Worm (Caenorhabditis elegans) whole organism, late embryonic: Measurements from ENCODE around the gene Y27F2A.6.

Experiments
- F13H6.1 ChIP-seq: sonication (generic microtip); optimal IDR thresholded peaks from 2 replicates; lab custom pipeline; 2016; ENCODE audit warnings: missing genetic modification characterization, missing compliant biosample characterization
- K02D7.2 ChIP-seq: sonication (generic microtip); optimal IDR thresholded peaks from 2 replicates; lab custom pipeline; 2017; ENCODE audit warnings: mild to moderate bottlenecking, missing genetic modification characterization, missing compliant biosample characterization
- ama-1 ChIP-seq: fragments of 150-350 bp; optimal IDR thresholded peaks from 2 replicates; lab custom pipeline; 2014
- ceh-18 ChIP-seq: sonication (generic microtip); optimal IDR thresholded peaks from 2 replicates; lab custom pipeline; 2016; ENCODE audit warnings: missing genetic modification characterization, missing compliant biosample characterization
- ceh-2 ChIP-seq: sonication (generic microtip); optimal IDR thresholded peaks from 2 replicates; lab custom pipeline; 2016; ENCODE audit warnings: missing genotype, missing genetic modification characterization, missing compliant biosample characterization
- ceh-31 ChIP-seq: sonication (generic microtip); optimal IDR thresholded peaks from 2 replicates; lab custom pipeline; 2016; ENCODE audit warnings: missing genetic modification characterization, missing compliant biosample characterization
- ceh-34 ChIP-seq: sonication (generic microtip); optimal IDR thresholded peaks from 2 replicates; lab custom pipeline; 2016; ENCODE audit warnings: mild to moderate bottlenecking, missing genetic modification characterization, missing compliant biosample characterization
- che-1 ChIP-seq: sonication (generic microtip); optimal IDR thresholded peaks from 2 replicates; lab custom pipeline; 2016; ENCODE audit warnings: mild to moderate bottlenecking, missing genetic modification characterization, missing compliant biosample characterization
- dmd-4 ChIP-seq: sonication (generic microtip); optimal IDR thresholded peaks from 2 replicates; lab custom pipeline; 2016; ENCODE audit warnings: borderline replicate concordance, missing genetic modification characterization, missing compliant biosample characterization
- elt-2 ChIP-seq: sonication (generic microtip); optimal IDR thresholded peaks from 2 replicates; lab custom pipeline; 2016; ENCODE audit warnings: missing genetic modification reagents, missing genetic modification characterization, missing compliant biosample characterization
- ets-4 ChIP-seq: sonication (generic microtip); optimal IDR thresholded peaks from 2 replicates; lab custom pipeline; 2016; ENCODE audit warnings: missing genetic modification characterization, missing compliant biosample characterization
- eyg-1 ChIP-seq: sonication (generic microtip); optimal IDR thresholded peaks from 2 replicates; lab custom pipeline; 2016; ENCODE audit warnings: missing genotype, missing genetic modification characterization, missing compliant biosample characterization
- fkh-10 ChIP-seq: fragments of 150-350 bp; optimal IDR thresholded peaks from 2 replicates; lab custom pipeline; 2014; ENCODE audit warnings: missing biosample characterization, missing genetic modification reagents, missing genetic modification characterization
- fkh-6 ChIP-seq: sonication (generic microtip); optimal IDR thresholded peaks from 2 replicates; lab custom pipeline; 2016; ENCODE audit warnings: missing genetic modification characterization, missing compliant biosample characterization
- gmeb-2 ChIP-seq: sonication (generic microtip); optimal IDR thresholded peaks from 2 replicates; lab custom pipeline; 2016; ENCODE audit warnings: missing genetic modification characterization, inconsistent platforms, missing compliant biosample characterization
- hlh-13 ChIP-seq: fragments of 200-800 bp; sonication (Bioruptor generic); optimal IDR thresholded peaks from 2 replicates; lab custom pipeline; 2018; ENCODE audit warnings: mild to moderate bottlenecking, missing genetic modification characterization, missing compliant biosample characterization
- hlh-15 ChIP-seq: sonication (generic microtip); optimal IDR thresholded peaks from 2 replicates; lab custom pipeline; 2016; ENCODE audit warnings: missing genetic modification characterization, missing compliant biosample characterization
- hlh-30 ChIP-seq: sonication (generic microtip); optimal IDR thresholded peaks from 2 replicates; lab custom pipeline; 2017; ENCODE audit warnings: antibody characterized with exemption, missing genetic modification characterization, missing compliant biosample characterization; ENCODE audit not compliant: insufficient read depth
- lim-6 ChIP-seq: sonication (generic microtip); optimal IDR thresholded peaks from 2 replicates; lab custom pipeline; 2016; ENCODE audit warnings: missing genetic modification characterization, missing compliant biosample characterization
- nhr-232 ChIP-seq: sonication (generic microtip); optimal IDR thresholded peaks from 2 replicates; lab custom pipeline; 2016; ENCODE audit warnings: missing genetic modification characterization, missing compliant biosample characterization
- pag-3 ChIP-seq: sonication (generic microtip); optimal IDR thresholded peaks from 2 replicates; lab custom pipeline; 2016; ENCODE audit warnings: missing compliant biosample characterization, missing genetic modification characterization, borderline replicate concordance
- pax-1 ChIP-seq: fragments of 150-350 bp; optimal IDR thresholded peaks from 2 replicates; lab custom pipeline; 2014; ENCODE audit warnings: missing biosample characterization, missing genetic modification characterization
- pha-2 ChIP-seq: sonication (generic microtip); optimal IDR thresholded peaks from 2 replicates; lab custom pipeline; 2017; ENCODE audit warnings: mild to moderate bottlenecking, missing genetic modification characterization, missing compliant biosample characterization
- pqm-1 ChIP-seq: sonication (generic microtip); optimal IDR thresholded peaks from 2 replicates; lab custom pipeline; 2016; ENCODE audit warnings: missing genetic modification characterization, missing compliant biosample characterization
- pros-1 ChIP-seq: fragments of 150-350 bp; optimal IDR thresholded peaks from 2 replicates; lab custom pipeline; 2014; ENCODE audit warnings: missing biosample characterization, missing genetic modification reagents, missing genetic modification characterization
- ref-2 ChIP-seq: sonication (generic microtip); optimal IDR thresholded peaks from 2 replicates; lab custom pipeline; 2016; ENCODE audit warnings: missing genetic modification characterization, missing compliant biosample characterization
- sdc-2 ChIP-seq: sonication (generic microtip); optimal IDR thresholded peaks from 2 replicates; lab custom pipeline; 2016; ENCODE audit warnings: missing genotype, missing genetic modification characterization, missing compliant biosample characterization
- sox-2 ChIP-seq: fragments of 200-800 bp; sonication (Bioruptor generic); IDR thresholded peaks from 2 replicates; pipeline ENCODE4 v1.3.6; 2022; ENCODE audit warnings: missing genetic modification reagents, missing genetic modification characterization, missing compliant biosample characterization
- ttx-3 ChIP-seq: sonication (generic microtip); optimal IDR thresholded peaks from 2 replicates; lab custom pipeline; 2016; ENCODE audit warnings: missing genetic modification reagents, missing genetic modification characterization, missing compliant biosample characterization
- unc-3 ChIP-seq, 2 experiments: fragments of 200-800 bp in 1 of 2; sonication (Bioruptor generic) in 1 of 2; sonication (generic microtip) in 1 of 2; conservative IDR thresholded peaks in 1 of 2; optimal IDR thresholded peaks in 1 of 2; 2 replicates each; pipeline versions ENCODE4 v1.3.6 to Lab custom; 2016 to 2022; ENCODE audit warnings: missing compliant biosample characterization in 2 of 2, missing genetic modification characterization in 2 of 2, missing genetic modification reagents in 1 of 2
- unc-55 ChIP-seq: sonication (generic microtip); optimal IDR thresholded peaks from 2 replicates; lab custom pipeline; 2017; ENCODE audit warnings: missing biosample characterization, missing genetic modification reagents, missing genetic modification characterization
- ztf-16 ChIP-seq: sonication (generic microtip); optimal IDR thresholded peaks from 2 replicates; lab custom pipeline; 2017; ENCODE audit warnings: missing genetic modification characterization, missing compliant biosample characterization

The Y27F2A.6 gene

ce11 chrII:3210365-3210764 lies 27.2 kb upstream of the Y27F2A.6 start, which contains the start of gene ZC239.5:
Gene ZC239.5, plus strand, starts transcription at chrII:3210665.
- TF ChIP-seq nhr-232 (tag; lab: Kevin White, UChicago) (no peak), K02D7.2 (tag; lab: Kevin White, UChicago) (no peak), fkh-10 (GFP tag; lab: Kevin White, UChicago) (no peak), pag-3 (tag; lab: Kevin White, UChicago) (no peak), ceh-31 (tag; lab: Kevin White, UChicago) (no peak)

ce11 chrII:3209251-3209650 lies 26.1 kb upstream of the Y27F2A.6 start, which contains the start of gene ZC239.6:
Gene ZC239.6, plus strand, starts transcription at chrII:3209631.
- no peak for TF ChIP-seq ztf-16 (tag; lab: Kevin White, UChicago)
- no peak for TF ChIP-seq fkh-10 (GFP tag; lab: Kevin White, UChicago)
- no peak for TF ChIP-seq ceh-34 (tag; lab: Kevin White, UChicago)
- TF ChIP-seq hlh-15 = no peak
- TF ChIP-seq F13H6.1 (tag; lab: Kevin White, UChicago) = no peak
- no peak for TF ChIP-seq sdc-2 (tag; lab: Kevin White, UChicago)
- TF ChIP-seq unc-55 (GFP tag; lab: Kevin White, UChicago) = no peak
- no peak for TF ChIP-seq unc-3 (GFP tag; conservative IDR thresholded peaks at IDR 0.05; lab: Robert Waterston, UW)
- TF ChIP-seq unc-3 (tag; optimal IDR thresholded peaks at IDR 0.05; lab: Kevin White, UChicago) = no peak
- no peak for TF ChIP-seq pqm-1
- TF ChIP-seq pha-2 = no peak
- TF ChIP-seq eyg-1 (tag; lab: Kevin White, UChicago) = no peak
- TF ChIP-seq, all 69 proteins: peak for 0

- TF ChIP-seq ttx-3 (tag; lab: Kevin White, UChicago) (no peak), pqm-1 (no peak), elt-2 (tag; lab: Kevin White, UChicago) (no peak), che-1 (tag; lab: Kevin White, UChicago) (no peak), gmeb-2 (no peak)
Observed at ce11 chrII:3208679-3209078, 25.5 kb upstream of the Y27F2A.6 start, which contains the start of gene sdz-35. Gene sdz-35, minus strand, starts transcription at chrII:3208779.

- TF ChIP-seq gmeb-2 (no peak), pag-3 (tag; lab: Kevin White, UChicago) (no peak), ceh-31 (tag; lab: Kevin White, UChicago) (no peak), pax-1 (tag; lab: Kevin White, UChicago) (no peak), dmd-4 (no peak), ceh-34 (tag; lab: Kevin White, UChicago) (no peak), hlh-13 (no peak), fkh-6 (tag; lab: Kevin White, UChicago) (no peak), elt-2 (tag; lab: Kevin White, UChicago) (no peak), ceh-18 (tag; lab: Kevin White, UChicago) (no peak)
Observed at ce11 chrII:3206423-3206989, 23.3 kb upstream of the Y27F2A.6 start, which contains the start of the genes ZC239.20 and ZC239.21. Gene ZC239.20, minus strand, starts transcription at chrII:3206523. Gene ZC239.21, plus strand, starts transcription at chrII:3206939.

- TF ChIP-seq dmd-4 (no peak), lim-6 (tag; lab: Kevin White, UChicago) (no peak), sox-2 (no peak), sdc-2 (tag; lab: Kevin White, UChicago) (no peak), pros-1 (tag; lab: Kevin White, UChicago) (no peak), hlh-30 (tag; lab: Kevin White, UChicago) (no peak), pha-2 (no peak), ceh-2 (tag; lab: Kevin White, UChicago) (no peak), ref-2 (tag; lab: Kevin White, UChicago) (no peak), ets-4 (tag; lab: Kevin White, UChicago) (no peak), K02D7.2 (tag; lab: Kevin White, UChicago) (no peak), ama-1 (lab: Kevin White, UChicago) (no peak)
Observed at ce11 chrII:3203415-3203814, 20.2 kb upstream of the Y27F2A.6 start, which contains the start of gene sri-50. Gene sri-50, plus strand, starts transcription at chrII:3203715.
